Worm (Caenorhabditis elegans): ENCODE data around the gene R05G6.4.

R05G6.4 gene

ce11 chrIV:7486201-7486947, 26.7 kb upstream of the R05G6.4 start, which contains the start of the genes his-61 and his-62 (continued):
- TF ChIP-seq fax-1 (tag; optimal IDR thresholded peaks at IDR 0.05) = no peak
- TF ChIP-seq ztf-16 (tag; optimal IDR thresholded peaks at IDR 0.05) = peak; percentile 44
- peak; percentile 38 for TF ChIP-seq ahr-1 (tag; optimal IDR thresholded peaks at IDR 0.05)
- no peak for TF ChIP-seq mec-3 (tag; optimal IDR thresholded peaks at IDR 0.05; ENCODE audit: borderline replicate concordance)
- TF ChIP-seq unc-3 (GFP tag; conservative IDR thresholded peaks at IDR 0.05) = no peak
- TF ChIP-seq unc-3 (tag; optimal IDR thresholded peaks at IDR 0.05) = no peak
- no peak for TF ChIP-seq npax-4 (tag; optimal IDR thresholded peaks at IDR 0.05)
- TF ChIP-seq ceh-34 (tag; optimal IDR thresholded peaks at IDR 0.05) = peak; percentile 94
- peak; percentile 57 for TF ChIP-seq C08G9.2 (tag; optimal IDR thresholded peaks at IDR 0.05)
- TF ChIP-seq ceh-24 (tag; optimal IDR thresholded peaks at IDR 0.05) = no peak
- no peak for TF ChIP-seq lim-6 (tag; optimal IDR thresholded peaks at IDR 0.05)
- peak; percentile 89 for TF ChIP-seq pax-1 (tag; optimal IDR thresholded peaks at IDR 0.05)
- no peak for TF ChIP-seq F13H6.1 (tag; optimal IDR thresholded peaks at IDR 0.05)
- TF ChIP-seq elt-2 (tag; optimal IDR thresholded peaks at IDR 0.05) = peak; percentile 71
- TF ChIP-seq sox-2 (GFP tag; IDR thresholded peaks at IDR 0.05) = peak; percentile 90
- peak; percentile 50 for TF ChIP-seq sdc-2 (tag; optimal IDR thresholded peaks at IDR 0.05)
- TF ChIP-seq pros-1 (tag; optimal IDR thresholded peaks at IDR 0.05) = peak; percentile 78
- TF ChIP-seq ceh-9 (tag; optimal IDR thresholded peaks at IDR 0.05) = no peak
- TF ChIP-seq fkh-6 (tag; optimal IDR thresholded peaks at IDR 0.05) = no peak
- peak; percentile 65 for TF ChIP-seq unc-86 (tag; optimal IDR thresholded peaks at IDR 0.05)
- TF ChIP-seq ceh-22 (tag; optimal IDR thresholded peaks at IDR 0.05) = no peak

ce11 chrIV:7487554-7488456, 25.2 kb upstream of the R05G6.4 start, which contains the start of the genes his-60 and his-59:
Gene his-60, minus strand, starts transcription at chrIV:7487992.
Gene his-59, plus strand, starts transcription at chrIV:7488249.
- TF ChIP-seq lim-6 (tag; optimal IDR thresholded peaks at IDR 0.05) (no peak), ceh-6 (GFP tag; optimal IDR thresholded peaks at IDR 0.05) (peak; percentile 0), pat-9 (tag; optimal IDR thresholded peaks at IDR 0.05) (no peak), unc-86 (tag; optimal IDR thresholded peaks at IDR 0.05) (no peak), ceh-24 (tag; optimal IDR thresholded peaks at IDR 0.05) (no peak), fkh-10 (GFP tag; optimal IDR thresholded peaks at IDR 0.05) (no peak), C08G9.2 (tag; optimal IDR thresholded peaks at IDR 0.05) (no peak), gmeb-2 (tag; optimal IDR thresholded peaks at IDR 0.05) (no peak), zip-5 (tag; optimal IDR thresholded peaks at IDR 0.05) (no peak), hlh-30 (tag; optimal IDR thresholded peaks at IDR 0.05; ENCODE audit: insufficient read depth) (peak; percentile 25), tbx-7 (tag; optimal IDR thresholded peaks at IDR 0.05) (peak; percentile 19), unc-55 (GFP tag; optimal IDR thresholded peaks at IDR 0.05) (no peak), ceh-45 (GFP tag; IDR thresholded peaks at IDR 0.05) (no peak), ceh-19 (GFP tag; optimal IDR thresholded peaks at IDR 0.05) (no peak), ceh-34 (tag; optimal IDR thresholded peaks at IDR 0.05) (peak; percentile 77), ets-4 (tag; optimal IDR thresholded peaks at IDR 0.05) (no peak), fkh-6 (tag; optimal IDR thresholded peaks at IDR 0.05) (no peak), npax-4 (tag; optimal IDR thresholded peaks at IDR 0.05) (no peak), hlh-8 (tag; optimal IDR thresholded peaks at IDR 0.05) (no peak), sox-4 (tag; optimal IDR thresholded peaks at IDR 0.05) (no peak), ceh-14 (tag; optimal IDR thresholded peaks at IDR 0.05) (no peak), pqm-1 (tag; optimal IDR thresholded peaks at IDR 0.05) (no peak), madf-2 (tag; optimal IDR thresholded peaks at IDR 0.05) (no peak), Y22D7AL.16 (tag; optimal IDR thresholded peaks at IDR 0.05) (no peak), ceh-18 (tag; optimal IDR thresholded peaks at IDR 0.05) (no peak), elt-4 (tag; optimal IDR thresholded peaks at IDR 0.05) (no peak), odd-2 (tag; optimal IDR thresholded peaks at IDR 0.05) (no peak), dmd-4 (tag; optimal IDR thresholded peaks at IDR 0.05; ENCODE audit: borderline replicate concordance) (no peak), fax-1 (tag; optimal IDR thresholded peaks at IDR 0.05) (no peak), pha-4 (tag; optimal IDR thresholded peaks at IDR 0.05) (no peak), C38D4.7 (GFP tag; optimal IDR thresholded peaks at IDR 0.05) (no peak), ceh-30 (tag; optimal IDR thresholded peaks at IDR 0.05) (no peak), ref-2 (tag; optimal IDR thresholded peaks at IDR 0.05) (peak; percentile 83), tbx-2 (tag; optimal IDR thresholded peaks at IDR 0.05) (peak; percentile 76), ama-1 (optimal IDR thresholded peaks at IDR 0.05) (peak; percentile 90), hlh-6 (tag; optimal IDR thresholded peaks at IDR 0.05) (no peak)

All from whole organism, late embryonic.